Fruit fly (Drosophila melanogaster): ENCODE results near the gene EMC2B.
A peak's percentile ranks its signal among the peaks of the same experiment; 100 is the strongest.

The EMC2B gene

DNA sequence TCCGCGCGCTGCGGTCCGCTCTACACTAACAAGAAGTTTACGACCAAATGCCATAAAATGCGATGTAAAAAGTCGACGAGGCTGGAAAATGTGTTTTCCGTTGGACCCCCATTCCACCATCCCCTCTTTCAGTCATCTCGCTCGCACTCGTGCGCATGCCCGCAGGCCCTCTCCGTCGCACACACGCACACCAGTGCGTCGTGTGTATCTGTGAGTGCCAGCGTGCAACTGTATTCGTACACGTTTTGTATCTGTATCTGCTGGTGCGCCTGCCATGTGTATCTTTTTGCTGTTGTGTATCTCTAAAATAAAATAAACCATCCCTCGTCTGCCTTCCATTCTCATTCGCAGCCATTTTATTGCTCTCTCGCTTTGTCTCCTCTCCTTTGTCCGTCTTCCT lies 31.5 kb downstream of the EMC2B start:
- no peak for TF ChIP-seq psq (optimal IDR thresholded peaks at IDR 0.05)
- no peak for TF ChIP-seq EcR (GFP tag; optimal IDR thresholded peaks at IDR 0.05)
- no peak for TF ChIP-seq CG8478 (optimal IDR thresholded peaks at IDR 0.05)
- no peak for TF ChIP-seq Dll (optimal IDR thresholded peaks at IDR 0.05)
- TF ChIP-seq usp (GFP tag; optimal IDR thresholded peaks at IDR 0.05): no peak
- TF ChIP-seq pan (optimal IDR thresholded peaks at IDR 0.05): no peak

DNA sequence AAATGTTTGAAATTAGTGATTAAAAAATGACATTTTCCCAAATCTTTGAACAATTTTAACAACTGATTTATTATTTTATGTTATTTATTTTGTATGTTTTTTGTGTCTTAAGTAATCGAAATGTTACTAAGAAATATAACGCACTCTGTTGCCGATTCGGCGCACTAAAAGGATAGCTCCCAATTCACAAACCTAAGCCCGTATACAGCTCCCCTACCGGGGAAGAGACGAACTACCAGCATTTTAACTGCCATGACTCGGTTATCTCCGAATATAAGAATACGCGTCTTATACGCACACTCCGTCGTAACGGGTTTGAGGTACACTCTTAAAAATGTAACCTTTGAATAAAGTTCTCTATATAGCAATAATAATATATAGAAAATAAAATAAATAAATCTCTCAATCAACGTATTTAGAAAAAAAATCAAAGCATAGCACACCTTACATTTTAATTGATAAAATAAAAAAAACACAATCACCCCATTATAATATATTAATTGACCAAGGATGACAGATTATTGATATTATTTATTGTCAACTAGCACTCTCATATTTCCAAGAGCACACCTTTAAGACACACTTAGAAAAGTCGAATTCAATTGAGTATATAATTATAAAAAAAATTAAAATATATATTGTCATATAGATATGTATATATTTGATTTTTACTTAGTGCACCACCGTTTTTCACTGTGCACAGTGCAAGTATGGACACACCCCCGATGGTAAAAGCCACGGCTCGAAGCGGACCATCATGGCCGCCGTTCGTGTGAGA lies 33.7 kb downstream of the EMC2B start:
- TF ChIP-seq EcR (GFP tag; optimal IDR thresholded peaks at IDR 0.05) (no peak), usp (GFP tag; optimal IDR thresholded peaks at IDR 0.05) (no peak), CG8478 (optimal IDR thresholded peaks at IDR 0.05) (no peak), psq (optimal IDR thresholded peaks at IDR 0.05) (no peak), Dll (optimal IDR thresholded peaks at IDR 0.05) (no peak), pan (optimal IDR thresholded peaks at IDR 0.05) (no peak)

DNA sequence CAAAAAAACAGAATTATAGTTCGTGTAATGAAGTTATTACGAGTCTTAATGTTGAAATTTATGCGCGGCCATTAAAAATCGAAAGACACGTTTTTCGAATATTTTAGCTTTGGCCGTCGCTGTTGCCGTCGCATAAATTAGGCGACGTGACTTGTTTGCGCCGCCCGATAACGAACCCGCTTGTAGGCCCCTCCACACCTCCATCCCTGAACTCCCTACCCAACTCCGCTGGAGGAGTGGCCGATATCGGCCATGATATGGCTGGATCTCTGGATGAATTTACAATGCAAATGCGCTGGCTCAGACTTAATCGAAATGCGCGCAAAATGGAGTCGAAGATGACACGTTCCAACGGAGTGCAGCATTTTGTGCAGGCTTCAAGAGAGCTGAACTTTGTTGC lies 37.3 kb downstream of the EMC2B start:
- TF ChIP-seq Dll (optimal IDR thresholded peaks at IDR 0.05) (no peak), psq (optimal IDR thresholded peaks at IDR 0.05) (no peak), usp (GFP tag; optimal IDR thresholded peaks at IDR 0.05) (no peak), pan (optimal IDR thresholded peaks at IDR 0.05) (no peak)

DNA sequence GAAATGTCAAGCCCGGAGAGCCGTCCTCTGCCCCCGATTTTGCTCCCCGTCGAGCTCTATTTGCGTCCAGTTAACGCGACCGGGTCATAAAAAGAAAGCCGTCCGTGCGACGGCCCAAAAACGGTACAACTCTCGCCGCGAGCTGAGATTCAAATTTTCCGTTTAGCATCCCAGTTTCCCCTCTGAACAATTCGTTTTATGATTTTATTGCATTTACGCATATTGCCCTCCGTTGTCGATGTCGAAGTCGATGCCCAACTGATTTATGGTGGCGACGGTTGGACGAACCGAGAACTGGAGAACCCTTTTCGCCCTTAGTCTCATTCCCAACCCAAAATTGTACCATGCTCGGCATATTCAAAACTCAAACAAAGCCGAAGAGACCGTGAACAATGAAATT lies 40.3 kb downstream of the EMC2B start:
- TF ChIP-seq CG8478 (optimal IDR thresholded peaks at IDR 0.05) (no peak), Dll (optimal IDR thresholded peaks at IDR 0.05) (no peak), pan (optimal IDR thresholded peaks at IDR 0.05) (no peak), usp (GFP tag; optimal IDR thresholded peaks at IDR 0.05) (no peak)

DNA sequence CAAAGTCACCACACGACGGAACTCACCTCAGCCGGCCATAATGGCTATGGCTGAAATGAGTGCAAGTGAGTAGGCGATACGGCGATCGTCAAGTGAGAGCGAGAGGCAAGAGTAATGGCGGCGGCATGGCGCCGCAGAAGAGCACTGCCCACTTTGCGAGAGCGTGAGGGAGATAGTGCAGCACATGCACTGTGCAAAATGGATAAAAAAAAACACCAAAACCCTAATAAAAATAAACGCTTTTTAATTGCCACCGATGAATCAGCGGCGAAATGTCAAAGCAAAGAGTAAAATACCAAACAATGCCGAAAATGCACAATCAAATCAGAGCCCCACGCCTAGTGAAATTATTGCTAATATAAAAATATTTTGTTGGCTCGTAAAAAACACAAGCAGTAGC lies 43.0 kb downstream of the EMC2B start:
- no peak for TF ChIP-seq usp (GFP tag; optimal IDR thresholded peaks at IDR 0.05)
- TF ChIP-seq Dll (optimal IDR thresholded peaks at IDR 0.05): peak; percentile 73
- TF ChIP-seq CG8478 (optimal IDR thresholded peaks at IDR 0.05): peak; percentile 54
- no peak for TF ChIP-seq pan (optimal IDR thresholded peaks at IDR 0.05)
- TF ChIP-seq psq (optimal IDR thresholded peaks at IDR 0.05): no peak
- TF ChIP-seq EcR (GFP tag; optimal IDR thresholded peaks at IDR 0.05): no peak

DNA sequence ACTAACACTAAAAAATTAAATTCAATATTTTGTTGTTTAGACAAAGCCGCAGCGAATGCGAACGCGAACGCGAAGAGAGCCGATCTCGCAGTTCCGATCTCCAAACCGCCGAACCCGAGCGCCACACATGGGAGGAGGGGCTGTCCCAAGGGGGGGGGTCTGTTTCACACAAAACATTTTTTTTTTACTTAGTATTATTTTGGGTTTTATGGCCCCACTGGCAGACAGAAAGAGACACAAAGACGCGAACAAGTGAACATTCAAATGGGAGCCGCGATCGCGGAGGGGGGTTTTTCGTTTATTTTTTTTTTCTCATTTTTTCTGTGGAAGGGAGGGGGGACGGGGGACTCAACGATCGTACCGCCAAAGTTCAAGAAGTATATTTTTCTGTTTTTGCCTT lies 47.4 kb downstream of the EMC2B start:
- TF ChIP-seq CG8478 (optimal IDR thresholded peaks at IDR 0.05) (no peak), usp (GFP tag; optimal IDR thresholded peaks at IDR 0.05) (no peak), psq (optimal IDR thresholded peaks at IDR 0.05) (no peak), Dll (optimal IDR thresholded peaks at IDR 0.05) (no peak), EcR (GFP tag; optimal IDR thresholded peaks at IDR 0.05) (no peak), pan (optimal IDR thresholded peaks at IDR 0.05) (no peak)

DNA sequence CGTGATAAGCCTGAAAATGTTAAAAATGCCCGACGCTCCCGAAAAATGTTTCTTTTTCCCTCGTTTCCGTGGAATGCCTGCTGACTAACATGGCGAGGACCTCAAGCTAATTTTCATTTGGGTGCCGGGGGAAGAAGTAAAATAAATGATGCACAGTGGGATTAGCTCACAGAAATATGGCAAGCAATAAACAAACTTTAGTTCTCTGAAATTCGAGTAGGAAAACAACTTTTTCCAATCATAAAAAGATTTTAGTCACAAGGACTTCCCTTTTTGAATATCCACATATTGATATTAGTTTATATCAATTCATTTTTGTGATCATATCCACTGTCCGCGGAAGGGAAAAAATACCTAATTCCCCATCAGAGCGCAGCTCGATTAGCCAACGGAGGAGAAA lies 50.4 kb downstream of the EMC2B start:
- TF ChIP-seq EcR (GFP tag; optimal IDR thresholded peaks at IDR 0.05): no peak

DNA sequence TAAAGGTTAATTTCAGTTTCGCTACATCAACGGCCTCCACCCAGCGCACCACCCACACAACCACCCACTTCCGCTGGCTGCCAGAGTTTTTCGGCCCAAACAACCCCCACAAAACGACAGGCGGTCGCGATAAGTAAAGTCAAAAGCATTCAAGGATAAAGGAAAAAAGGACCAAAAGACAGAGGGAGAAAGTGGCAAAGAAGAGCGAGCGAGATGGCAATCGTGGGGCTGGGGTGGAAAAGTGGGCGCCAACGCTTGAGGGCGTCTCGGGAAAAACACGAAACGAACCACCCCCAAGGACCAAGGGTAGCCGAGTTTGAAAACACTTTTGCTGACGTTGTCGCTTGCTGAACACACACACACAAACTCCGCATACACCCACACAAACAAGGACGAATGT lies 51.2 kb downstream of the EMC2B start:
- TF ChIP-seq EcR (GFP tag; optimal IDR thresholded peaks at IDR 0.05) (no peak), Dll (optimal IDR thresholded peaks at IDR 0.05) (no peak), psq (optimal IDR thresholded peaks at IDR 0.05) (no peak), CG8478 (optimal IDR thresholded peaks at IDR 0.05) (no peak), usp (GFP tag; optimal IDR thresholded peaks at IDR 0.05) (no peak), pan (optimal IDR thresholded peaks at IDR 0.05) (no peak)

Measured in whole organism.